Fruit fly (Drosophila melanogaster): ENCODE results near the gene Pdp1.
A peak's percentile ranks its signal among the peaks of the same experiment; 100 is the strongest.

The Pdp1 gene

DNA sequence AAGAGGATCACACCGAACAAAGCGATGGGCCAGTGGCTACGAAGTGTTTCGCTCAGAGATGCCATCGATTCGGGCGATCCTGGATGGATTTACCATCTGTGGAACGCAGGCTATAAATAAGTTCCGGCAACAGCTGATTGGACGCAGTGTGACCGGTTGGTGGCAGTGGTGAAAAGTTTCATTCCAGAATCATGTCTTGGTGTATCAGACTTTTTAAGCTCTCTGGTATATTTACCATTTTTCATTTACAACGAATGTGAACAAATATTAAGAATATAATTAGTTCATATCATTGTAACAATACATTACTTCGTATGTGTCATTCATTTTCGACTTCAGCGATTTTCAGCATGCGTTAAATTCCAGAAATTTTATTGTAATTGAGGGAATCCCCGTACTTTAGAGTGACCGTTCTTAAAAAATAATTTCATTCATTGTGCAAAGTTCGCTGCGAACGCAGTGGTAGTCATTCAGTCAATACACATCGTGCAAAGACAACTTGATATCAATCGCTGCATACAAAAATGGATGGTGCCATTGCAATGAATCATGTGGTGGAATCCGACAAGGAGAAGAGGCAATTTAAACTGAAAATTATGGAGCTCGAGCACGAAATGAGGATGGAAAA is 47.9 kb upstream of the Pdp1 start, which contains the start of gene Tmem43 (continued):
- no peak for TF ChIP-seq CG3407 (GFP tag; optimal IDR thresholded peaks at IDR 0.05)
- no peak for TF ChIP-seq CG11695 (GFP tag; IDR thresholded peaks at IDR 0.05)
- no peak for TF ChIP-seq nerfin-1 (tag; optimal IDR thresholded peaks at IDR 0.05)
- no peak for TF ChIP-seq en (GFP tag; optimal IDR thresholded peaks at IDR 0.05)
- TF ChIP-seq gsb-n (tag; optimal IDR thresholded peaks at IDR 0.05) = no peak
- TF ChIP-seq CG12236 (GFP tag; optimal IDR thresholded peaks at IDR 0.05) = no peak
- peak; percentile 33 for TF ChIP-seq CG12769 (tag; optimal IDR thresholded peaks at IDR 0.05)
- TF ChIP-seq MBD-R2 (GFP tag; IDR thresholded peaks at IDR 0.05) = peak; percentile 90
- TF ChIP-seq CG3847 (GFP tag; IDR thresholded peaks at IDR 0.05) = no peak
- no peak for TF ChIP-seq MTF-1 (GFP tag; optimal IDR thresholded peaks at IDR 0.05; ENCODE audit: borderline replicate concordance)
- TF ChIP-seq CG12391 (tag; optimal IDR thresholded peaks at IDR 0.05) = no peak
- no peak for TF ChIP-seq HHEX (GFP tag; optimal IDR thresholded peaks at IDR 0.05)
- TF ChIP-seq stc (GFP tag; IDR thresholded peaks at IDR 0.05) = no peak
- no peak for TF ChIP-seq CG34224 (GFP tag; IDR thresholded peaks at IDR 0.05; ENCODE audit: partially characterized antibody)
- TF ChIP-seq eve (GFP tag; optimal IDR thresholded peaks at IDR 0.05) = no peak
- no peak for TF ChIP-seq seq (GFP tag; IDR thresholded peaks at IDR 0.05)
- TF ChIP-seq Oli (tag; optimal IDR thresholded peaks at IDR 0.05) = no peak
- no peak for TF ChIP-seq kni (GFP tag; optimal IDR thresholded peaks at IDR 0.05)
- TF ChIP-seq unpg (GFP tag; optimal IDR thresholded peaks at IDR 0.05) = no peak
- TF ChIP-seq gcm2 (GFP tag; optimal IDR thresholded peaks at IDR 0.05) = no peak
- no peak for TF ChIP-seq bowl (GFP tag; IDR thresholded peaks at IDR 0.05)
- TF ChIP-seq Aef1 (GFP tag; IDR thresholded peaks at IDR 0.05) = no peak
- TF ChIP-seq D (optimal IDR thresholded peaks at IDR 0.05) = no peak
- TF ChIP-seq D (GFP tag; optimal IDR thresholded peaks at IDR 0.05) = no peak
- TF ChIP-seq CG3995 (GFP tag; optimal IDR thresholded peaks at IDR 0.05) = no peak
- TF ChIP-seq CG9215 (GFP tag; IDR thresholded peaks at IDR 0.05) = no peak
- TF ChIP-seq CG1603 (tag; optimal IDR thresholded peaks at IDR 0.05) = peak; percentile 41
- TF ChIP-seq CG14965 (GFP tag; optimal IDR thresholded peaks at IDR 0.05; ENCODE audit: borderline replicate concordance) = no peak
- no peak for TF ChIP-seq PHDP (tag; optimal IDR thresholded peaks at IDR 0.05)
- TF ChIP-seq sd (tag; optimal IDR thresholded peaks at IDR 0.05) = no peak
- TF ChIP-seq CG12104 (GFP tag; optimal IDR thresholded peaks at IDR 0.05) = no peak
- TF ChIP-seq crp (GFP tag; optimal IDR thresholded peaks at IDR 0.05) = peak in 1 of 2 experiments; percentile 86
- no peak for TF ChIP-seq otp (GFP tag; IDR thresholded peaks at IDR 0.05)
- no peak for TF ChIP-seq chif (GFP tag; optimal IDR thresholded peaks at IDR 0.05)
- TF ChIP-seq CG16813 (GFP tag; IDR thresholded peaks at IDR 0.05; ENCODE audit: partially characterized antibody) = no peak
- no peak for TF ChIP-seq CG3065 (GFP tag; optimal IDR thresholded peaks at IDR 0.05)
- TF ChIP-seq CG16779 (GFP tag; IDR thresholded peaks at IDR 0.05) = no peak
- TF ChIP-seq CG8290 (GFP tag; optimal IDR thresholded peaks at IDR 0.05) = peak; percentile 63
- TF ChIP-seq CG8290 (tag; optimal IDR thresholded peaks at IDR 0.05) = peak in 1 of 2 experiments; percentile 24
- TF ChIP-seq NFAT (GFP tag; IDR thresholded peaks at IDR 0.05) = no peak
- TF ChIP-seq CG7357 (GFP tag; IDR thresholded peaks at IDR 0.05) = no peak
- TF ChIP-seq pzg (GFP tag; optimal IDR thresholded peaks at IDR 0.05) = peak; percentile 76
- TF ChIP-seq CG34376 (GFP tag; optimal IDR thresholded peaks at IDR 0.05) = no peak
- no peak for TF ChIP-seq dysf (GFP tag; IDR thresholded peaks at IDR 0.05)
- TF ChIP-seq zfh2 (GFP tag; optimal IDR thresholded peaks at IDR 0.05) = no peak
- peak; percentile 53 for TF ChIP-seq Sin3A (optimal IDR thresholded peaks at IDR 0.05)
